Worm (Caenorhabditis elegans) whole organism, L4 larva: ENCODE results near the gene rpn-6.2.

ENCODE experiments used
- R02D3.7 ChIP-seq: fragments of 150-350 bp; sonication (generic microtip); optimal IDR thresholded peaks from 3 replicates; lab custom pipeline; 2014; ENCODE audit warnings: missing biosample characterization, missing genetic modification characterization
- aly-2 ChIP-seq: sonication (generic microtip); optimal IDR thresholded peaks from 2 replicates; lab custom pipeline; 2018; ENCODE audit warnings: missing biosample characterization, missing genetic modification characterization
- ama-1 ChIP-seq: fragments of 150-350 bp; optimal IDR thresholded peaks from 2 replicates; lab custom pipeline; 2014; ENCODE audit warnings: inconsistent platforms, mixed read lengths
- daf-12 ChIP-seq: fragments of 150-350 bp; optimal IDR thresholded peaks from 2 replicates; lab custom pipeline; 2014; ENCODE audit warnings: missing biosample characterization, missing genetic modification reagents, missing genetic modification characterization
- daf-8 ChIP-seq: fragments of 200-800 bp; sonication (Bioruptor generic); IDR thresholded peaks from 2 replicates; pipeline ENCODE4 v1.3.6; 2022; ENCODE audit warnings: missing genetic modification characterization, missing compliant biosample characterization
- dve-1 ChIP-seq: sonication (generic microtip); optimal IDR thresholded peaks from 2 replicates; lab custom pipeline; 2017; ENCODE audit warnings: antibody characterized with exemption, mild to moderate bottlenecking, missing genetic modification characterization, missing compliant biosample characterization; ENCODE audit not compliant: insufficient read depth
- egl-27 ChIP-seq: sonication (generic microtip); optimal IDR thresholded peaks from 3 replicates; lab custom pipeline; 2017; ENCODE audit warnings: missing biosample characterization, missing genetic modification reagents, missing genetic modification characterization
- fkh-10 ChIP-seq: fragments of 150-350 bp; optimal IDR thresholded peaks from 2 replicates; lab custom pipeline; 2014; ENCODE audit warnings: missing biosample characterization, missing genetic modification reagents, missing genetic modification characterization
- lin-15B ChIP-seq: fragments of 150-350 bp; sonication (generic microtip); optimal IDR thresholded peaks from 3 replicates; lab custom pipeline; 2014; ENCODE audit warnings: missing biosample characterization, missing genetic modification characterization
- lir-3 ChIP-seq: sonication (generic microtip); optimal IDR thresholded peaks from 2 replicates; lab custom pipeline; 2016; ENCODE audit warnings: mild to moderate bottlenecking, missing genetic modification characterization, missing compliant biosample characterization
- mxl-2 ChIP-seq: fragments of 200-800 bp; sonication (Bioruptor generic); conservative IDR thresholded peaks from 2 replicates; pipeline ENCODE4 v1.3.6; 2022; ENCODE audit warnings: missing genetic modification reagents, missing genetic modification characterization, missing compliant biosample characterization
- zag-1 ChIP-seq: fragments of 150-350 bp; optimal IDR thresholded peaks from 2 replicates; lab custom pipeline; 2014; ENCODE audit warnings: missing biosample characterization, missing genetic modification characterization

ce11 chrIII:8967639-8968038 is 34.2 kb downstream of the rpn-6.2 start, which contains the start of the genes bud-13 and rpap-2:
- TF ChIP-seq dve-1 (tag; lab: Kevin White, UChicago): no peak
- no peak for TF ChIP-seq mxl-2
- no peak for TF ChIP-seq lir-3 (tag; lab: Kevin White, UChicago)
- no peak for TF ChIP-seq R02D3.7 (tag; lab: Kevin White, UChicago)
- no peak for TF ChIP-seq egl-27 (tag; lab: Kevin White, UChicago)
- no peak for TF ChIP-seq fkh-10 (GFP tag; lab: Kevin White, UChicago)
- TF ChIP-seq lin-15B: no peak
- TF ChIP-seq zag-1 (tag; lab: Kevin White, UChicago): no peak
- TF ChIP-seq daf-12 (tag; lab: Kevin White, UChicago): no peak
- TF ChIP-seq aly-2 (tag; lab: Kevin White, UChicago): no peak
- no peak for TF ChIP-seq ama-1
- no peak for TF ChIP-seq daf-8 (GFP tag; lab: Robert Waterston, UW)
